Fruit fly (Drosophila melanogaster) S2 (cell line): Measurements from ENCODE around the gene acj6.

ENCODE experiments used
- CG8478 ChIP-seq: fragments of >200 bp; optimal IDR thresholded peaks from 2 replicates; lab custom pipeline; 2018
- CTCF ChIP-seq, 2 experiments: fragments of >200 bp; optimal IDR thresholded peaks; 2 replicates each; lab custom pipeline; 2018

DNA sequence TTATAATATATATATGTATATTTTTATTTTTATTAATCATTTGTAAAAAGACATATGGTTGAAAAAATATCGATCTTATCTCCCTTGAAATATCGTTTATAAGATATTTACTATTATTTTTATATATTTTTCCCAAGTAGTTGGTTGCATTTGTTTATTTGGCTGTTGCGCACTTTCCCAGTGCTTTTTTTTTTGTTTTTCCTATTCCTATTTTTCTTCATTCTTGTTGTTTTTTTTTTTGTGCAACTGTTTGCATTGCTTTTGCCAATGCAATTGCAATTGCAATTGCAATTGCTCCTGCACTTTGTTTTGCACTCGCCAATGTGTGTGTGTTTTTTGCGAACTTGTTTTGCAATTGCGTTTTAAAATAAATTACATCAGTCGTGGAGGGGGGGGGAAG lies 65.5 kb downstream of the acj6 start:
- TF ChIP-seq CTCF (optimal IDR thresholded peaks at IDR 0.05; lab: Kevin White, UChicago) (no peak), CG8478 (lab: Kevin White, UChicago) (no peak)
